Worm (Caenorhabditis elegans) whole organism, L1 larva: ENCODE measurements around the gene mrpl-10.

Experiments
- C34B4.2 ChIP-seq: sonication (generic microtip); optimal IDR thresholded peaks from 2 replicates; lab custom pipeline; 2017; ENCODE audit warnings: mild to moderate bottlenecking, missing genetic modification characterization, missing compliant biosample characterization
- blmp-1 ChIP-seq: fragments of 150-350 bp; optimal IDR thresholded peaks from 2 replicates; lab custom pipeline; 2014; ENCODE audit warnings: missing biosample characterization, missing genetic modification characterization
- ceh-82 ChIP-seq, 3 experiments: fragments of 150-350 bp in 1 of 3; sonication (generic microtip) in 2 of 3; optimal IDR thresholded peaks; 2 replicates each; lab custom pipeline; 2014 to 2017; ENCODE audit warnings: missing biosample characterization in 3 of 3, missing genetic modification characterization in 3 of 3
- ceh-90 ChIP-seq: sonication (generic microtip); optimal IDR thresholded peaks from 2 replicates; lab custom pipeline; 2016; ENCODE audit warnings: missing genetic modification characterization, missing compliant biosample characterization
- efl-1 ChIP-seq, 4 experiments: fragments of 150-350 bp; optimal IDR thresholded peaks in 3 of 4; peaks in 1 of 4; 1 replicate in 1 of 4; 2 replicates in 3 of 4; lab custom pipeline; 2014; ENCODE audit warnings: missing biosample characterization in 2 of 4, missing genetic modification characterization in 2 of 4, missing genetic modification reagents in 2 of 4
- egl-27 ChIP-seq, 2 experiments: fragments of 150-350 bp in 1 of 2; sonication (generic microtip); optimal IDR thresholded peaks; 3 replicates each; lab custom pipeline; 2017 to 2018; ENCODE audit warnings: missing biosample characterization in 2 of 2, missing genetic modification characterization in 2 of 2, missing genetic modification reagents in 2 of 2
- elt-3 ChIP-seq, 6 experiments: fragments of 150-350 bp in 1 of 6; sonication (generic microtip); optimal IDR thresholded peaks; 2 replicates each; lab custom pipeline; 2017 to 2018; ENCODE audit warnings: missing biosample characterization in 6 of 6, missing genetic modification characterization in 6 of 6, inconsistent platforms in 1 of 6
- ets-5 ChIP-seq: fragments of 200-800 bp; sonication (Bioruptor generic); IDR thresholded peaks from 2 replicates; pipeline ENCODE4 v1.3.6; 2022; ENCODE audit warnings: missing genetic modification characterization, missing compliant biosample characterization
- fkh-10 ChIP-seq: sonication (generic microtip); optimal IDR thresholded peaks from 2 replicates; lab custom pipeline; 2017; ENCODE audit warnings: missing biosample characterization, missing genetic modification reagents, missing genetic modification characterization
- fkh-4 ChIP-seq: sonication (generic microtip); optimal IDR thresholded peaks from 2 replicates; lab custom pipeline; 2016; ENCODE audit warnings: missing compliant biosample characterization, missing genetic modification characterization, borderline replicate concordance
- fkh-8 ChIP-seq: sonication (generic microtip); optimal IDR thresholded peaks from 2 replicates; lab custom pipeline; 2016; ENCODE audit warnings: mild to moderate bottlenecking, missing genetic modification characterization, missing compliant biosample characterization
- fos-1 ChIP-seq: fragments of 150-350 bp; optimal IDR thresholded peaks from 2 replicates; lab custom pipeline; 2014; ENCODE audit warnings: missing biosample characterization, missing genetic modification characterization
- grh-1 ChIP-seq: fragments of 200-800 bp; sonication (Bioruptor generic); IDR thresholded peaks from 2 replicates; pipeline ENCODE4 v1.3.6; 2022; ENCODE audit warnings: missing genetic modification reagents, missing genetic modification characterization, missing compliant biosample characterization
- hpl-2 ChIP-seq: fragments of 150-350 bp; optimal IDR thresholded peaks from 2 replicates; lab custom pipeline; 2014; ENCODE audit warnings: missing biosample characterization, missing genetic modification reagents, missing genetic modification characterization
- irx-1 ChIP-seq: sonication (generic microtip); optimal IDR thresholded peaks from 2 replicates; lab custom pipeline; 2016; ENCODE audit warnings: missing genetic modification characterization, missing compliant biosample characterization
- isw-1 ChIP-seq: fragments of 200-800 bp; sonication (Bioruptor generic); IDR thresholded peaks from 2 replicates; pipeline ENCODE4 v1.3.6; 2022; ENCODE audit warnings: missing genetic modification characterization, missing compliant biosample characterization
- jun-1 ChIP-seq: fragments of 150-350 bp; optimal IDR thresholded peaks from 2 replicates; lab custom pipeline; 2014; ENCODE audit warnings: missing biosample characterization, missing genetic modification reagents, missing genetic modification characterization
- lin-14 ChIP-seq: fragments of 200-800 bp; sonication (Bioruptor generic); optimal IDR thresholded peaks from 2 replicates; lab custom pipeline; 2018; ENCODE audit warnings: mild to moderate bottlenecking, missing genetic modification characterization, moderate library complexity, missing compliant biosample characterization
- lin-35 ChIP-seq, 2 experiments: fragments of 150-350 bp; optimal IDR thresholded peaks; 2 replicates each; lab custom pipeline; 2014; ENCODE audit warnings: missing biosample characterization in 2 of 2, missing genetic modification characterization in 2 of 2, missing genetic modification reagents in 2 of 2
- lir-3 ChIP-seq: sonication (generic microtip); optimal IDR thresholded peaks from 2 replicates; lab custom pipeline; 2016; ENCODE audit warnings: mild to moderate bottlenecking, missing genetic modification characterization, moderate library complexity, missing compliant biosample characterization; ENCODE audit not compliant: poor library complexity
- lsy-2 ChIP-seq, 2 experiments: fragments of 150-350 bp; optimal IDR thresholded peaks; 2 replicates each; lab custom pipeline; 2014; ENCODE audit warnings: missing biosample characterization in 2 of 2, missing genetic modification characterization in 2 of 2
- mdl-1 ChIP-seq, 2 experiments: fragments of 150-350 bp; optimal IDR thresholded peaks; 2 replicates each; lab custom pipeline; 2014 to 2017; ENCODE audit warnings: missing biosample characterization in 2 of 2, missing genetic modification characterization in 2 of 2, inconsistent platforms in 1 of 2
- mef-2 ChIP-seq: fragments of 150-350 bp; optimal IDR thresholded peaks from 2 replicates; lab custom pipeline; 2014; ENCODE audit warnings: missing biosample characterization, missing genetic modification characterization
- mep-1 ChIP-seq: fragments of 150-350 bp; optimal IDR thresholded peaks from 2 replicates; lab custom pipeline; 2014; ENCODE audit warnings: missing biosample characterization, missing genetic modification characterization
- nhr-11 ChIP-seq: fragments of 150-350 bp; optimal IDR thresholded peaks from 2 replicates; lab custom pipeline; 2014; ENCODE audit warnings: missing biosample characterization, missing genetic modification characterization
- nhr-20 ChIP-seq: sonication (generic microtip); optimal IDR thresholded peaks from 2 replicates; lab custom pipeline; 2016; ENCODE audit warnings: mild to moderate bottlenecking, missing genetic modification characterization, missing compliant biosample characterization
- nhr-237 ChIP-seq: fragments of 150-350 bp; optimal IDR thresholded peaks from 2 replicates; lab custom pipeline; 2014; ENCODE audit warnings: missing biosample characterization, missing genetic modification characterization
- nhr-47 ChIP-seq: sonication (generic microtip); optimal IDR thresholded peaks from 2 replicates; lab custom pipeline; 2016; ENCODE audit warnings: mild to moderate bottlenecking, missing genetic modification characterization, moderate library complexity, missing compliant biosample characterization
- nhr-71 ChIP-seq: sonication (generic microtip); optimal IDR thresholded peaks from 2 replicates; lab custom pipeline; 2016; ENCODE audit warnings: mild to moderate bottlenecking, missing genetic modification characterization, moderate library complexity, missing compliant biosample characterization
- nhr-76 ChIP-seq: sonication (generic microtip); optimal IDR thresholded peaks from 2 replicates; lab custom pipeline; 2017; ENCODE audit warnings: missing biosample characterization, missing genetic modification characterization
- nhr-85 ChIP-seq: sonication (generic microtip); peaks from one replicate; lab custom pipeline; 2016; ENCODE audit warnings: missing genetic modification characterization, inconsistent platforms, missing compliant biosample characterization
- nhr-90 ChIP-seq: sonication (generic microtip); optimal IDR thresholded peaks from 2 replicates; lab custom pipeline; 2016; ENCODE audit warnings: mild to moderate bottlenecking, missing genetic modification characterization, missing compliant biosample characterization; ENCODE audit not compliant: poor library complexity
- skn-1 ChIP-seq: fragments of 150-350 bp; optimal IDR thresholded peaks from 2 replicates; lab custom pipeline; 2014; ENCODE audit warnings: missing biosample characterization, missing genetic modification characterization
- snu-23 ChIP-seq: sonication (generic microtip); optimal IDR thresholded peaks from 2 replicates; lab custom pipeline; 2016; ENCODE audit warnings: missing genetic modification characterization, missing compliant biosample characterization
- sptf-1 ChIP-seq: fragments of 150-350 bp; optimal IDR thresholded peaks from 2 replicates; lab custom pipeline; 2014; ENCODE audit warnings: missing biosample characterization, missing genetic modification characterization
- tbx-2 ChIP-seq: sonication (generic microtip); optimal IDR thresholded peaks from 2 replicates; lab custom pipeline; 2016; ENCODE audit warnings: missing genetic modification characterization, missing compliant biosample characterization
- tlp-1 ChIP-seq: fragments of 150-350 bp; optimal IDR thresholded peaks from 2 replicates; lab custom pipeline; 2014; ENCODE audit warnings: missing biosample characterization, missing genetic modification characterization
- unc-130 ChIP-seq: fragments of 150-350 bp; optimal IDR thresholded peaks from 2 replicates; lab custom pipeline; 2017; ENCODE audit warnings: missing biosample characterization, missing genetic modification characterization, inconsistent platforms
- unc-62 ChIP-seq: fragments of 150-350 bp; optimal IDR thresholded peaks from 2 replicates; lab custom pipeline; 2014; ENCODE audit warnings: missing biosample characterization, missing genetic modification reagents, missing genetic modification characterization
- unc-86 ChIP-seq: sonication (generic microtip); optimal IDR thresholded peaks from 2 replicates; lab custom pipeline; 2016; ENCODE audit warnings: missing genetic modification characterization, missing compliant biosample characterization
- vab-15 ChIP-seq: sonication (generic microtip); optimal IDR thresholded peaks from 2 replicates; lab custom pipeline; 2017; ENCODE audit warnings: missing genotype, mild to moderate bottlenecking, missing genetic modification characterization, missing compliant biosample characterization
- xbp-1 ChIP-seq: sonication (generic microtip); optimal IDR thresholded peaks from 2 replicates; lab custom pipeline; 2016; ENCODE audit warnings: missing genetic modification characterization, missing compliant biosample characterization
- ztf-11 ChIP-seq, 2 experiments: sonication (generic microtip); optimal IDR thresholded peaks; 2 replicates each; lab custom pipeline; 2016 to 2017; ENCODE audit warnings: missing genetic modification characterization in 2 of 2, missing biosample characterization in 1 of 2, missing compliant biosample characterization in 1 of 2

Gene mrpl-10

ce11 chrII:8266559-8266958, 11.8 kb downstream of the mrpl-10 start (continued):
- TF ChIP-seq nhr-76 (no peak), fkh-10 (GFP tag; lab: Kevin White, UChicago) (no peak), mep-1 (tag; lab: Kevin White, UChicago) (no peak), nhr-90 (no peak), grh-1 (GFP tag; lab: Robert Waterston, UW) (no peak), unc-86 (no peak), lin-14 (GFP tag; lab: Kevin White, UChicago) (peak; percentile 16), nhr-85 (tag; lab: Kevin White, UChicago) (no peak), skn-1 (no peak), mef-2 (tag; lab: Kevin White, UChicago) (no peak)

- TF ChIP-seq ztf-11 (tag; optimal IDR thresholded peaks at IDR 0.05; lab: Kevin White, UChicago), result no peak
- TF ChIP-seq nhr-71 (tag; lab: Kevin White, UChicago), result peak; percentile 35
- peak; percentile 33 for TF ChIP-seq nhr-20
- TF ChIP-seq nhr-85 (tag; lab: Kevin White, UChicago), result peak; percentile 81
- no peak for TF ChIP-seq lin-35 (GFP tag; optimal IDR thresholded peaks at IDR 0.05; lab: Kevin White, UChicago)
- peak; percentile 27 for TF ChIP-seq lin-14 (GFP tag; lab: Kevin White, UChicago)
- no peak for TF ChIP-seq lir-3 (tag; lab: Kevin White, UChicago)
- TF ChIP-seq ceh-90 (tag; lab: Kevin White, UChicago), result no peak
- no peak for TF ChIP-seq nhr-237 (tag; lab: Kevin White, UChicago)
- TF ChIP-seq mdl-1 (tag; optimal IDR thresholded peaks at IDR 0.05; lab: Kevin White, UChicago), result peak in 1 of 2 experiments; percentile 16
- no peak for TF ChIP-seq tlp-1 (tag; lab: Kevin White, UChicago)
- peak in 4 of 6 experiments; percentile 40 to 71 (median 64) for TF ChIP-seq elt-3 (tag; optimal IDR thresholded peaks at IDR 0.05; lab: Kevin White, UChicago)
- no peak for TF ChIP-seq C34B4.2 (tag; lab: Kevin White, UChicago)
- TF ChIP-seq fkh-8 (tag; lab: Kevin White, UChicago), result no peak
- TF ChIP-seq efl-1 (optimal IDR thresholded peaks at IDR 0.05; lab: Kevin White, UChicago), result no peak
- TF ChIP-seq efl-1 (GFP tag; optimal IDR thresholded peaks at IDR 0.05 in 1 of 2; lab: Kevin White, UChicago), result peak in 1 of 2 experiments; percentile 51
- TF ChIP-seq blmp-1 (tag; lab: Kevin White, UChicago), result peak; percentile 46
Observed at ce11 chrII:8264619-8265018, 13.7 kb downstream of the mrpl-10 start, which contains the start of gene srdh-1. Gene srdh-1, plus strand, starts transcription at chrII:8264661.

- TF ChIP-seq nhr-90 (peak; percentile 15), blmp-1 (tag; lab: Kevin White, UChicago) (peak; percentile 63), mdl-1 (tag; optimal IDR thresholded peaks at IDR 0.05; lab: Kevin White, UChicago) (peak in 1 of 2 experiments; percentile 33), vab-15 (no peak), elt-3 (tag; optimal IDR thresholded peaks at IDR 0.05; lab: Kevin White, UChicago) (peak in 1 of 6 experiments; percentile 52), nhr-20 (peak; percentile 64), ets-5 (no peak), nhr-85 (tag; lab: Kevin White, UChicago) (peak; percentile 86), tbx-2 (tag; lab: Kevin White, UChicago) (peak; percentile 31), efl-1 (optimal IDR thresholded peaks at IDR 0.05; lab: Kevin White, UChicago) (no peak), efl-1 (GFP tag; optimal IDR thresholded peaks at IDR 0.05 in 1 of 2; lab: Kevin White, UChicago) (peak in 1 of 2 experiments; percentile 84), grh-1 (GFP tag; lab: Robert Waterston, UW) (0 out of 2 replicates have a peak, but pooled peaks have one; percentile 33), lin-35 (GFP tag; optimal IDR thresholded peaks at IDR 0.05; lab: Kevin White, UChicago) (peak in 1 of 2 experiments; percentile 13), lsy-2 (tag; optimal IDR thresholded peaks at IDR 0.05; lab: Kevin White, UChicago) (no peak), nhr-71 (tag; lab: Kevin White, UChicago) (peak; percentile 50), lin-14 (GFP tag; lab: Kevin White, UChicago) (peak; percentile 55)
Observed at ce11 chrII:8263562-8263961, 14.8 kb downstream of the mrpl-10 start.

- TF ChIP-seq unc-130 (tag; lab: Kevin White, UChicago) (peak; percentile 20), efl-1 (optimal IDR thresholded peaks at IDR 0.05; lab: Kevin White, UChicago) (no peak), efl-1 (GFP tag; optimal IDR thresholded peaks at IDR 0.05 in 1 of 2; lab: Kevin White, UChicago) (peak in 1 of 2 experiments; percentile 16), irx-1 (tag; lab: Kevin White, UChicago) (no peak), xbp-1 (tag; lab: Kevin White, UChicago) (no peak), fos-1 (tag; lab: Kevin White, UChicago) (no peak), lin-14 (GFP tag; lab: Kevin White, UChicago) (peak; percentile 54), nhr-47 (no peak), snu-23 (peak; percentile 43), ceh-82 (tag; optimal IDR thresholded peaks at IDR 0.05; lab: Kevin White, UChicago) (no peak), hpl-2 (no peak), nhr-20 (peak; percentile 41), nhr-11 (tag; lab: Kevin White, UChicago) (no peak), isw-1 (no peak), nhr-71 (tag; lab: Kevin White, UChicago) (peak; percentile 51), lin-35 (GFP tag; optimal IDR thresholded peaks at IDR 0.05; lab: Kevin White, UChicago) (peak in 1 of 2 experiments; percentile 36), blmp-1 (tag; lab: Kevin White, UChicago) (peak; percentile 36), jun-1 (no peak), fkh-4 (tag; lab: Kevin White, UChicago) (no peak), sptf-1 (no peak), elt-3 (tag; optimal IDR thresholded peaks at IDR 0.05; lab: Kevin White, UChicago) (peak in 1 of 6 experiments; percentile 31), egl-27 (tag; optimal IDR thresholded peaks at IDR 0.05; lab: Kevin White, UChicago) (no peak), ztf-11 (tag; optimal IDR thresholded peaks at IDR 0.05; lab: Kevin White, UChicago) (no peak), unc-62 (GFP tag; lab: Kevin White, UChicago) (no peak)
Observed at ce11 chrII:8259674-8260073, 18.6 kb downstream of the mrpl-10 start.
